Fruit fly (Drosophila melanogaster) whole organism, pupa: ENCODE data around the gene LpR2.

Source experiments
- CG12605 ChIP-seq: fragments of 200-800 bp; sonication (Bioruptor generic); IDR thresholded peaks from 2 replicates; pipeline ENCODE4 v1.3.6; 2022; ENCODE audit warnings: missing biosample characterization, missing genetic modification characterization
- CG14655 ChIP-seq: fragments of 200-800 bp; sonication (Bioruptor generic); optimal IDR thresholded peaks from 3 replicates; lab custom pipeline; 2017; ENCODE audit warnings: mild to moderate bottlenecking, missing biosample characterization, missing genetic modification reagents, missing genetic modification characterization
- CG34367 ChIP-seq: fragments of 200-800 bp; sonication (Bioruptor generic); optimal IDR thresholded peaks from 2 replicates; lab custom pipeline; 2018; ENCODE audit warnings: missing biosample characterization, mild to moderate bottlenecking, missing genetic modification characterization
- CG8159 ChIP-seq: fragments of 200-800 bp; sonication (Bioruptor generic); optimal IDR thresholded peaks from 3 replicates; lab custom pipeline; 2018; ENCODE audit warnings: missing biosample characterization, mild to moderate bottlenecking, missing genetic modification characterization, moderate library complexity
- CG8301 ChIP-seq: fragments of 200-800 bp; sonication (Bioruptor generic); optimal IDR thresholded peaks from 2 replicates; lab custom pipeline; 2018; ENCODE audit warnings: missing biosample characterization, mild to moderate bottlenecking, missing genetic modification characterization
- EcR ChIP-seq: fragments of 200-800 bp; sonication (Bioruptor generic); optimal IDR thresholded peaks from 3 replicates; lab custom pipeline; 2019; ENCODE audit warnings: missing biosample characterization, missing genetic modification characterization, mild to moderate bottlenecking, moderate library complexity, missing genetic modification reagents
- Ets98B ChIP-seq: fragments of 200-800 bp; sonication (Bioruptor generic); IDR thresholded peaks from 2 replicates; pipeline ENCODE4 v1.3.6; 2022; ENCODE audit warnings: missing biosample characterization, missing genetic modification characterization
- Snoo ChIP-seq: fragments of 200-800 bp; sonication (Bioruptor generic); optimal IDR thresholded peaks from 3 replicates; lab custom pipeline; 2017; ENCODE audit warnings: missing biosample characterization, mild to moderate bottlenecking, missing genetic modification characterization, inconsistent platforms
- fd96Ca ChIP-seq: fragments of 200-800 bp; sonication (Bioruptor generic); IDR thresholded peaks from 3 replicates; pipeline ENCODE4 v1.3.6; 2022; ENCODE audit warnings: missing biosample characterization, missing genetic modification characterization

DNA sequence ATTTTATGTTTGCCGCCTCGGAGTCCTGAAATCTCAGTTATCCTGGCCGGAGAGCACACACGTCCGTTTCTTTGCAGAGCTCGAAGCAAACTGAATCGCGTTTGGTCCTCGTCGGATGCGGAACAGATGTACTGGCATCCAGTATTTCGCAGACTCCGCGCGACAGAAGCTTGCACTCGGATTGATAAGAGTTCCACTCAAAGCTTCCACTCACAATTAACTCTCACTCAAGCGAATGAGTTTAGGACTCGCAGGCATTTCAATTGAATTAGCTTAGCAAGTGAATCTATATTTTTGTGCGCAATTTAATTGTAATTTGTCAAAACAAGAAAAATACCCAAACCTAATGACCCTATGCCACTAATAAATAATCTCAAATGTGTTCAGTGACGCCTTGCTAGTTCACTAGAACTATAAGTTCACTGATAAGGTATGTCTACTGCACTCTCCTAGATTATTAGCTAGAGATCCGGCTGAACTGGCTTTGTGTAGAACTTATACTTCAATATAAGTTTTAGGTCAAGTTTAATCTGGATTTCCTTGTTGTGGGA is 20.2 kb downstream of the LpR2 start:
- no peak for TF ChIP-seq CG14655
- no peak for TF ChIP-seq CG34367 (tag; lab: Kevin White, UChicago)
- TF ChIP-seq Ets98B (GFP tag; lab: Robert Waterston, UW) = no peak
- no peak for TF ChIP-seq EcR
- no peak for TF ChIP-seq Snoo
- no peak for TF ChIP-seq CG8159 (tag; lab: Kevin White, UChicago)
- TF ChIP-seq CG8301 = no peak
- TF ChIP-seq CG12605 (GFP tag; lab: Robert Waterston, UW) = no peak
- TF ChIP-seq fd96Ca = no peak
